Fruit fly (Drosophila melanogaster): ENCODE measurements around the gene Tob.

dm6 chrX:16135391-16135790, 44.1 kb upstream of the Tob start:
- TF ChIP-seq ttk (optimal IDR thresholded peaks at IDR 0.05): no peak
- no peak for TF ChIP-seq h (optimal IDR thresholded peaks at IDR 0.05)
- TF ChIP-seq psq (optimal IDR thresholded peaks at IDR 0.05): no peak

Data from Kc167 (cell line).